Fruit fly (Drosophila melanogaster) whole organism, pupa: Measurements from ENCODE around the gene eIF4E3.
"Not testable (repeated sequence)": the region's sequence is repeated elsewhere in the genome, so short reads cannot be mapped to it uniquely, and the experiment has no call there.

Experiments
- CG10348 ChIP-seq: fragments of 200-800 bp; sonication (Bioruptor generic); IDR thresholded peaks from 2 replicates; pipeline ENCODE4 v1.3.6; 2022; ENCODE audit warnings: missing biosample characterization, missing genetic modification characterization
- CG12605 ChIP-seq: fragments of 200-800 bp; sonication (Bioruptor generic); IDR thresholded peaks from 2 replicates; pipeline ENCODE4 v1.3.6; 2022; ENCODE audit warnings: missing biosample characterization, missing genetic modification characterization
- CG14655 ChIP-seq: fragments of 200-800 bp; sonication (Bioruptor generic); optimal IDR thresholded peaks from 3 replicates; lab custom pipeline; 2017; ENCODE audit warnings: mild to moderate bottlenecking, missing biosample characterization, missing genetic modification reagents, missing genetic modification characterization
- CG15710 ChIP-seq: fragments of 200-800 bp; sonication (Bioruptor generic); optimal IDR thresholded peaks from 2 replicates; lab custom pipeline; 2018; ENCODE audit warnings: missing biosample characterization, mild to moderate bottlenecking, missing genetic modification characterization, moderate library complexity
- CG17806 ChIP-seq: fragments of 200-800 bp; sonication (Bioruptor generic); optimal IDR thresholded peaks from 2 replicates; lab custom pipeline; 2018; ENCODE audit warnings: missing biosample characterization, mild to moderate bottlenecking, missing genetic modification characterization, moderate library complexity
- CG32121 ChIP-seq: fragments of 200-800 bp; sonication (Bioruptor generic); IDR thresholded peaks from 2 replicates; pipeline ENCODE4 v1.3.6; 2022; ENCODE audit warnings: missing biosample characterization, missing genetic modification characterization
- CG34367 ChIP-seq: fragments of 200-800 bp; sonication (Bioruptor generic); optimal IDR thresholded peaks from 2 replicates; lab custom pipeline; 2018; ENCODE audit warnings: missing biosample characterization, mild to moderate bottlenecking, missing genetic modification characterization
- CG4496 ChIP-seq: fragments of 200-800 bp; sonication (Bioruptor generic); IDR thresholded peaks from 3 replicates; pipeline ENCODE4 v1.3.6; 2022; ENCODE audit warnings: missing biosample characterization, missing genetic modification characterization
- CG9948 ChIP-seq: fragments of 200-800 bp; sonication (Bioruptor generic); optimal IDR thresholded peaks from 2 replicates; lab custom pipeline; 2018; ENCODE audit warnings: missing biosample characterization, mild to moderate bottlenecking, missing genetic modification characterization, moderate library complexity
- D1 ChIP-seq: fragments of 200-800 bp; sonication (Bioruptor generic); optimal IDR thresholded peaks from 2 replicates; lab custom pipeline; 2018; ENCODE audit warnings: missing biosample characterization, mild to moderate bottlenecking, missing genetic modification characterization, moderate library complexity
- EcR ChIP-seq: fragments of 200-800 bp; sonication (Bioruptor generic); optimal IDR thresholded peaks from 3 replicates; lab custom pipeline; 2019; ENCODE audit warnings: missing biosample characterization, missing genetic modification characterization, mild to moderate bottlenecking, moderate library complexity, missing genetic modification reagents
- Ets98B ChIP-seq: fragments of 200-800 bp; sonication (Bioruptor generic); IDR thresholded peaks from 2 replicates; pipeline ENCODE4 v1.3.6; 2022; ENCODE audit warnings: missing biosample characterization, missing genetic modification characterization
- Pif1A ChIP-seq: fragments of 200-800 bp; sonication (Bioruptor generic); optimal IDR thresholded peaks from 3 replicates; lab custom pipeline; 2016; ENCODE audit warnings: missing biosample characterization, missing genetic modification characterization
- Pif1B ChIP-seq: fragments of 200-800 bp; sonication (Bioruptor generic); optimal IDR thresholded peaks from 3 replicates; lab custom pipeline; 2016; ENCODE audit warnings: missing biosample characterization, missing genetic modification characterization
- Snoo ChIP-seq: fragments of 200-800 bp; sonication (Bioruptor generic); optimal IDR thresholded peaks from 3 replicates; lab custom pipeline; 2017; ENCODE audit warnings: missing biosample characterization, mild to moderate bottlenecking, missing genetic modification characterization, inconsistent platforms
- fd96Ca ChIP-seq: fragments of 200-800 bp; sonication (Bioruptor generic); IDR thresholded peaks from 3 replicates; pipeline ENCODE4 v1.3.6; 2022; ENCODE audit warnings: missing biosample characterization, missing genetic modification characterization
- gl ChIP-seq: fragments of 200-800 bp; sonication (Bioruptor generic); optimal IDR thresholded peaks from 2 replicates; lab custom pipeline; 2018; ENCODE audit warnings: missing biosample characterization, mild to moderate bottlenecking, missing genetic modification characterization
- rn ChIP-seq: fragments of 200-800 bp; sonication (Bioruptor generic); IDR thresholded peaks from 2 replicates; pipeline ENCODE4 v1.3.6; 2022; ENCODE audit warnings: missing biosample characterization, missing genetic modification characterization

Gene eIF4E3

dm6 chr3L:8221835-8222234, 7.2 kb upstream of the eIF4E3 start, which contains the start of gene CG13678:
CG13678 (plus strand) TSS chr3L:8222141.
- TF ChIP-seq gl: no peak
- TF ChIP-seq CG9948 (tag; lab: Kevin White, UChicago): no peak
- TF ChIP-seq CG15710 (tag; lab: Kevin White, UChicago): no peak
- TF ChIP-seq Pif1B: no peak
- no peak for TF ChIP-seq fd96Ca (GFP tag; lab: Robert Waterston, UW)

- TF ChIP-seq EcR, Pif1A, CG14655: not testable (repeated sequence)
Observed at dm6 chr3L:8238347-8238746, 9.3 kb downstream of the eIF4E3 start, which contains the start of gene Dscam4. Dscam4 (plus strand) TSS chr3L:8238647.

- no peak for TF ChIP-seq CG10348 (GFP tag; lab: Robert Waterston, UW)
- no peak for TF ChIP-seq CG9948 (tag; lab: Kevin White, UChicago)
- TF ChIP-seq CG4496 (GFP tag; lab: Robert Waterston, UW): no peak
- no peak for TF ChIP-seq Pif1B
- TF ChIP-seq CG17806 (tag; lab: Kevin White, UChicago): no peak
- no peak for TF ChIP-seq Pif1A
- TF ChIP-seq fd96Ca (GFP tag; lab: Robert Waterston, UW): no peak
- no peak for TF ChIP-seq rn
- no peak for TF ChIP-seq gl
- TF ChIP-seq CG34367 (tag; lab: Kevin White, UChicago): no peak
- TF ChIP-seq EcR: no peak
- no peak for TF ChIP-seq D1 (tag; lab: Kevin White, UChicago)
- TF ChIP-seq Snoo (tag; lab: Kevin White, UChicago): no peak
- no peak for TF ChIP-seq CG32121
Observed at dm6 chr3L:8240501-8240900, 11.5 kb downstream of the eIF4E3 start, which contains the start of gene CG7213. CG7213 (minus strand) TSS chr3L:8240601.

- 0 out of 2 replicates have a peak, but pooled peaks have one; percentile 18 for TF ChIP-seq Ets98B
- 0 out of 2 replicates have a peak, but pooled peaks have one; percentile 39 for TF ChIP-seq CG32121
- TF ChIP-seq CG12605 (GFP tag; lab: Robert Waterston, UW): 0 out of 2 replicates have a peak, but pooled peaks have one; percentile 45
- TF ChIP-seq fd96Ca (GFP tag; lab: Robert Waterston, UW): no peak
Observed at dm6 chr3L:8240932-8241331, 11.9 kb downstream of the eIF4E3 start.
